Worm (Caenorhabditis elegans) whole organism, late embryonic: Measurements from ENCODE around the gene mct-5.
A peak's percentile ranks its signal among the peaks of the same experiment; 100 is the strongest.

Source experiments
- C08G9.2 ChIP-seq: sonication (generic microtip); optimal IDR thresholded peaks from 2 replicates; lab custom pipeline; 2016; ENCODE audit warnings: mild to moderate bottlenecking, missing genetic modification characterization, moderate library complexity, missing compliant biosample characterization
- F13H6.1 ChIP-seq: sonication (generic microtip); optimal IDR thresholded peaks from 2 replicates; lab custom pipeline; 2016; ENCODE audit warnings: missing genetic modification characterization, missing compliant biosample characterization
- T23F11.4 ChIP-seq: fragments of 200-800 bp; sonication (Bioruptor generic); optimal IDR thresholded peaks from 2 replicates; lab custom pipeline; 2018; ENCODE audit warnings: mild to moderate bottlenecking, missing genetic modification characterization, missing compliant biosample characterization
- Y22D7AL.16 ChIP-seq: sonication (generic microtip); optimal IDR thresholded peaks from 2 replicates; lab custom pipeline; 2016; ENCODE audit warnings: missing genetic modification characterization, missing compliant biosample characterization
- ahr-1 ChIP-seq: sonication (generic microtip); optimal IDR thresholded peaks from 2 replicates; lab custom pipeline; 2016; ENCODE audit warnings: missing genetic modification characterization, missing compliant biosample characterization
- ama-1 ChIP-seq: fragments of 150-350 bp; optimal IDR thresholded peaks from 2 replicates; lab custom pipeline; 2014
- ceh-14 ChIP-seq: sonication (generic microtip); optimal IDR thresholded peaks from 2 replicates; lab custom pipeline; 2016; ENCODE audit warnings: missing genotype, missing genetic modification characterization, missing compliant biosample characterization
- ceh-18 ChIP-seq: sonication (generic microtip); optimal IDR thresholded peaks from 2 replicates; lab custom pipeline; 2016; ENCODE audit warnings: missing genetic modification characterization, missing compliant biosample characterization
- ceh-2 ChIP-seq: sonication (generic microtip); optimal IDR thresholded peaks from 2 replicates; lab custom pipeline; 2016; ENCODE audit warnings: missing genotype, missing genetic modification characterization, missing compliant biosample characterization
- ceh-22 ChIP-seq: sonication (generic microtip); optimal IDR thresholded peaks from 2 replicates; lab custom pipeline; 2017; ENCODE audit warnings: missing biosample characterization, missing genetic modification characterization
- ceh-31 ChIP-seq: sonication (generic microtip); optimal IDR thresholded peaks from 2 replicates; lab custom pipeline; 2016; ENCODE audit warnings: missing genetic modification characterization, missing compliant biosample characterization
- ceh-34 ChIP-seq: sonication (generic microtip); optimal IDR thresholded peaks from 2 replicates; lab custom pipeline; 2016; ENCODE audit warnings: mild to moderate bottlenecking, missing genetic modification characterization, missing compliant biosample characterization
- ceh-6 ChIP-seq: fragments of 200-800 bp; sonication (Bioruptor generic); optimal IDR thresholded peaks from 2 replicates; lab custom pipeline; 2018; ENCODE audit warnings: mild to moderate bottlenecking, missing genetic modification characterization, missing compliant biosample characterization
- ceh-9 ChIP-seq: sonication (generic microtip); optimal IDR thresholded peaks from 2 replicates; lab custom pipeline; 2016; ENCODE audit warnings: mild to moderate bottlenecking, missing genetic modification characterization, inconsistent platforms, missing compliant biosample characterization
- dve-1 ChIP-seq: sonication (generic microtip); optimal IDR thresholded peaks from 2 replicates; lab custom pipeline; 2017; ENCODE audit warnings: antibody characterized with exemption, mild to moderate bottlenecking, missing genetic modification characterization, missing compliant biosample characterization
- elt-2 ChIP-seq: sonication (generic microtip); optimal IDR thresholded peaks from 2 replicates; lab custom pipeline; 2016; ENCODE audit warnings: missing genetic modification reagents, missing genetic modification characterization, missing compliant biosample characterization
- elt-4 ChIP-seq: sonication (generic microtip); optimal IDR thresholded peaks from 2 replicates; lab custom pipeline; 2016; ENCODE audit warnings: missing genetic modification characterization, missing compliant biosample characterization
- ets-4 ChIP-seq: sonication (generic microtip); optimal IDR thresholded peaks from 2 replicates; lab custom pipeline; 2016; ENCODE audit warnings: missing genetic modification characterization, missing compliant biosample characterization
- fax-1 ChIP-seq: sonication (generic microtip); optimal IDR thresholded peaks from 2 replicates; lab custom pipeline; 2016; ENCODE audit warnings: missing genotype, missing genetic modification characterization, missing compliant biosample characterization
- fkh-6 ChIP-seq: sonication (generic microtip); optimal IDR thresholded peaks from 2 replicates; lab custom pipeline; 2016; ENCODE audit warnings: missing genetic modification characterization, missing compliant biosample characterization
- hlh-15 ChIP-seq: sonication (generic microtip); optimal IDR thresholded peaks from 2 replicates; lab custom pipeline; 2016; ENCODE audit warnings: missing genetic modification characterization, missing compliant biosample characterization
- hlh-30 ChIP-seq: sonication (generic microtip); optimal IDR thresholded peaks from 2 replicates; lab custom pipeline; 2017; ENCODE audit warnings: antibody characterized with exemption, missing genetic modification characterization, missing compliant biosample characterization; ENCODE audit not compliant: insufficient read depth
- hlh-6 ChIP-seq: sonication (generic microtip); optimal IDR thresholded peaks from 2 replicates; lab custom pipeline; 2016; ENCODE audit warnings: missing genotype, missing genetic modification characterization, missing compliant biosample characterization
- hlh-8 ChIP-seq: sonication (generic microtip); optimal IDR thresholded peaks from 2 replicates; lab custom pipeline; 2016; ENCODE audit warnings: missing genotype, missing genetic modification characterization, missing compliant biosample characterization
- madf-2 ChIP-seq: sonication (generic microtip); optimal IDR thresholded peaks from 2 replicates; lab custom pipeline; 2017; ENCODE audit warnings: missing genetic modification characterization, missing compliant biosample characterization
- nfya-1 ChIP-seq: sonication (generic microtip); optimal IDR thresholded peaks from 2 replicates; lab custom pipeline; 2017; ENCODE audit warnings: missing genetic modification characterization, mild to moderate bottlenecking, missing compliant biosample characterization, antibody characterized with exemption, moderate library complexity
- nhr-11 ChIP-seq: fragments of 150-350 bp; optimal IDR thresholded peaks from 2 replicates; lab custom pipeline; 2014; ENCODE audit warnings: missing biosample characterization, missing genetic modification characterization
- npax-4 ChIP-seq: sonication (generic microtip); optimal IDR thresholded peaks from 2 replicates; lab custom pipeline; 2016; ENCODE audit warnings: missing genetic modification characterization, missing compliant biosample characterization
- pat-9 ChIP-seq: fragments of 200-800 bp; sonication (Bioruptor generic); optimal IDR thresholded peaks from 2 replicates; lab custom pipeline; 2018; ENCODE audit warnings: mild to moderate bottlenecking, missing genetic modification characterization, moderate library complexity, missing compliant biosample characterization
- pax-1 ChIP-seq: fragments of 150-350 bp; optimal IDR thresholded peaks from 2 replicates; lab custom pipeline; 2014; ENCODE audit warnings: missing biosample characterization, missing genetic modification characterization
- pha-4 ChIP-seq: fragments of 150-350 bp; optimal IDR thresholded peaks from 2 replicates; lab custom pipeline; 2018; ENCODE audit warnings: missing biosample characterization, missing genetic modification reagents, missing genetic modification characterization
- ref-2 ChIP-seq: sonication (generic microtip); optimal IDR thresholded peaks from 2 replicates; lab custom pipeline; 2016; ENCODE audit warnings: missing genetic modification characterization, missing compliant biosample characterization
- rnt-1 ChIP-seq: sonication (generic microtip); optimal IDR thresholded peaks from 2 replicates; lab custom pipeline; 2016; ENCODE audit warnings: missing genetic modification characterization, missing compliant biosample characterization
- sdc-2 ChIP-seq: sonication (generic microtip); optimal IDR thresholded peaks from 2 replicates; lab custom pipeline; 2016; ENCODE audit warnings: missing genotype, missing genetic modification characterization, missing compliant biosample characterization
- sox-2 ChIP-seq: fragments of 200-800 bp; sonication (Bioruptor generic); IDR thresholded peaks from 2 replicates; pipeline ENCODE4 v1.3.6; 2022; ENCODE audit warnings: missing genetic modification reagents, missing genetic modification characterization, missing compliant biosample characterization
- syd-9 ChIP-seq: sonication (generic microtip); optimal IDR thresholded peaks from 2 replicates; lab custom pipeline; 2016; ENCODE audit warnings: mild to moderate bottlenecking, missing genetic modification characterization, moderate library complexity, missing compliant biosample characterization
- tbx-2 ChIP-seq: sonication (generic microtip); optimal IDR thresholded peaks from 2 replicates; lab custom pipeline; 2016; ENCODE audit warnings: missing genetic modification characterization, missing compliant biosample characterization
- tbx-7 ChIP-seq: sonication (generic microtip); optimal IDR thresholded peaks from 2 replicates; lab custom pipeline; 2016; ENCODE audit warnings: missing genotype, missing genetic modification characterization, missing compliant biosample characterization
- ttx-3 ChIP-seq: sonication (generic microtip); optimal IDR thresholded peaks from 2 replicates; lab custom pipeline; 2016; ENCODE audit warnings: missing genetic modification reagents, missing genetic modification characterization, missing compliant biosample characterization
- unc-42 ChIP-seq: sonication (generic microtip); optimal IDR thresholded peaks from 2 replicates; lab custom pipeline; 2016; ENCODE audit warnings: missing genotype, missing genetic modification characterization, missing compliant biosample characterization
- unc-55 ChIP-seq: sonication (generic microtip); optimal IDR thresholded peaks from 2 replicates; lab custom pipeline; 2017; ENCODE audit warnings: missing biosample characterization, missing genetic modification reagents, missing genetic modification characterization
- unc-86 ChIP-seq: sonication (generic microtip); optimal IDR thresholded peaks from 2 replicates; lab custom pipeline; 2016; ENCODE audit warnings: missing genetic modification characterization, missing compliant biosample characterization
- zip-5 ChIP-seq: sonication (generic microtip); optimal IDR thresholded peaks from 2 replicates; lab custom pipeline; 2016; ENCODE audit warnings: missing genetic modification characterization, missing compliant biosample characterization
- ztf-16 ChIP-seq: sonication (generic microtip); optimal IDR thresholded peaks from 2 replicates; lab custom pipeline; 2017; ENCODE audit warnings: missing genetic modification characterization, missing compliant biosample characterization

mct-5 gene

DNA sequence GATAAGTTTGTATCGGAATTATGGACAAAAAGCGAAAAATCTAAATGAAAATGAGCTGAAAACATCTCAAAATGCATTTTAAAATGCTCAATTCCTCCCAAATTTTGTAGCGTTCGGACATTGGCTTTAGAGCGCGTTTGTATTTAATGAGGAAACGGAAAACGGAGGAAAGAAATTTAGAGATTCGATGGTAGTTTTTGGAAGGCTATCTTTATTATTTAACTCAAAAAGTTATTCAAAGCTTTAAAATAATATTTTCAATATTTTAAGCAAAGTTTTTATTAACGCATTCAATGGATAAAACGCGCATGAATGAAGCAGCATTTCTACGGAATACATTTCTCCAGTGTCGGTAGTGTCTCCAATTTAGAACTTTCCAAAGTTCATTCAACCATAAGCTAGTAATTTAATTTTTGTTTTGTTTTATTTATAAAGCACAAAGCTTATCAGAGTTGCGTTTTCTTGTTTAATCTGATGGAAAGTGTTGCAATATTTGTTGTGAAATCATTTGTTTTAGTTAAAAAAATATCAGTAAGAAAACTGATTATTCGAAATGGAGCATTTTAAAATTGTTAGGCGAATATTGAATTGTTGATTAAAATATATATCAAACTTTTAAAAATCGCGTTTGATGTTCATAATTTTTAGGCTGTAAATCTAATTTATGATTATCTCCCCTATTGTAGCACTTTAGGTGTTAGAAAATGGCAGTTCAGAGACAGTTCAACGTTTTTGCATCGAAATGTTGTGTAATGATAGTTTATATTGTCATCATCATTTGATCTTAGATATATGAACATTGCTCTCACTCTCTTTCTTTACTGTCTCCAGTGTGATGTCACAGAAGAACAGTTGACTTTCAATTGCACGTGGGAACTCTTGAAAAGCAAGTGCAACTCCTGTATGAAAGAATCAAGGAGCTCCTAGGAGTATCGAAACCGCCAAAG, 25.5 kb downstream of the mct-5 start:
- peak; percentile 84 for TF ChIP-seq ets-4 (tag; lab: Kevin White, UChicago)
- TF ChIP-seq zip-5 (tag; lab: Kevin White, UChicago), result peak; percentile 89
- TF ChIP-seq ceh-22 (tag; lab: Kevin White, UChicago), result no peak
- TF ChIP-seq tbx-7 (tag; lab: Kevin White, UChicago), result peak; percentile 81
- TF ChIP-seq nfya-1, result peak; percentile 39
- TF ChIP-seq ceh-34, result no peak
- peak; percentile 87 for TF ChIP-seq C08G9.2 (tag; lab: Kevin White, UChicago)
- peak; percentile 5 for TF ChIP-seq unc-86 (tag; lab: Kevin White, UChicago)
- TF ChIP-seq ceh-9 (tag; lab: Kevin White, UChicago), result no peak
- TF ChIP-seq madf-2 (tag; lab: Kevin White, UChicago), result no peak
- peak; percentile 51 for TF ChIP-seq ceh-18 (tag; lab: Kevin White, UChicago)
- peak; percentile 69 for TF ChIP-seq ahr-1 (tag; lab: Kevin White, UChicago)
- TF ChIP-seq hlh-8 (tag; lab: Kevin White, UChicago), result peak; percentile 59
- no peak for TF ChIP-seq sox-2 (GFP tag; lab: Robert Waterston, UW)
- TF ChIP-seq hlh-15 (tag; lab: Kevin White, UChicago), result peak; percentile 17
- TF ChIP-seq unc-42, result peak; percentile 93
- TF ChIP-seq nhr-11 (tag; lab: Kevin White, UChicago), result no peak
- peak; percentile 82 for TF ChIP-seq rnt-1 (tag; lab: Kevin White, UChicago)
- peak; percentile 83 for TF ChIP-seq fax-1 (tag; lab: Kevin White, UChicago)
- peak; percentile 82 for TF ChIP-seq elt-2
- peak; percentile 97 for TF ChIP-seq ceh-31 (tag; lab: Kevin White, UChicago)
- TF ChIP-seq elt-4 (tag; lab: Kevin White, UChicago), result no peak
- TF ChIP-seq hlh-30 (tag; lab: Kevin White, UChicago), result no peak
- peak; percentile 7 for TF ChIP-seq fkh-6 (tag; lab: Kevin White, UChicago)
- peak; percentile 51 for TF ChIP-seq syd-9 (tag; lab: Kevin White, UChicago)
- peak; percentile 84 for TF ChIP-seq ceh-2 (tag; lab: Kevin White, UChicago)
- TF ChIP-seq dve-1 (tag; lab: Kevin White, UChicago), result no peak
- peak; percentile 61 for TF ChIP-seq F13H6.1 (tag; lab: Kevin White, UChicago)
- no peak for TF ChIP-seq npax-4 (tag; lab: Kevin White, UChicago)
- TF ChIP-seq ttx-3 (tag; lab: Kevin White, UChicago), result no peak
- TF ChIP-seq ztf-16, result peak; percentile 59
- peak; percentile 68 for TF ChIP-seq ref-2 (tag; lab: Kevin White, UChicago)
- TF ChIP-seq tbx-2 (tag; lab: Kevin White, UChicago), result peak; percentile 76
- TF ChIP-seq ceh-14 (tag; lab: Kevin White, UChicago), result peak; percentile 65
- no peak for TF ChIP-seq pat-9 (tag; lab: Kevin White, UChicago)

DNA sequence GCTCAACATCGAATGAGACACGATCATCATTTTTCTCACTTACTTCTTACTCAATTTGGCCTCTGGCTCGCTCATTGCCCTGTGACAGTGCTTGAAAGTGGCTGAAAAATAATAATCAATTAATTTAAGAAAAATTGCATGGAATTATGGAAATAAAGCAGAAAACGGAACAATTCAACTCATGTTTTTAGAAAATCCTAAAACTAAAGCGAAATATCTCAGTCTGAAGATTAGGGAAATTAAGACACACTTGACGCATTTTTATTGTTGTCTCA, 26.1 kb downstream of the mct-5 start, which contains the start of gene kars-1:
Gene kars-1, minus strand, starts transcription at position 101 of the 275 bp plus-strand sequence.
- no peak for TF ChIP-seq pha-4 (tag; lab: Kevin White, UChicago)
- no peak for TF ChIP-seq ceh-22 (tag; lab: Kevin White, UChicago)
- TF ChIP-seq Y22D7AL.16 (tag; lab: Kevin White, UChicago), result no peak
- no peak for TF ChIP-seq pax-1 (tag; lab: Kevin White, UChicago)
- no peak for TF ChIP-seq zip-5 (tag; lab: Kevin White, UChicago)
- TF ChIP-seq syd-9 (tag; lab: Kevin White, UChicago), result no peak
- no peak for TF ChIP-seq rnt-1 (tag; lab: Kevin White, UChicago)
- no peak for TF ChIP-seq sdc-2
- no peak for TF ChIP-seq ceh-2 (tag; lab: Kevin White, UChicago)
- no peak for TF ChIP-seq ceh-6 (GFP tag; lab: Kevin White, UChicago)
- TF ChIP-seq ceh-14 (tag; lab: Kevin White, UChicago), result no peak
- TF ChIP-seq hlh-6 (tag; lab: Kevin White, UChicago), result no peak
- TF ChIP-seq T23F11.4, result no peak
- TF ChIP-seq unc-55 (GFP tag; lab: Kevin White, UChicago), result no peak
- no peak for TF ChIP-seq ama-1 (lab: Kevin White, UChicago)
- no peak for TF ChIP-seq hlh-30 (tag; lab: Kevin White, UChicago)
- TF ChIP-seq madf-2 (tag; lab: Kevin White, UChicago), result no peak
